Worm (Caenorhabditis elegans) whole organism, L4 larva: Measurements from ENCODE around the gene K03B8.11.

Experiments used
- D1046.2 ChIP-seq: fragments of 200-800 bp; sonication (Bioruptor generic); IDR thresholded peaks from 2 replicates; pipeline ENCODE4 v1.3.6; 2022; ENCODE audit warnings: missing genetic modification characterization, missing compliant biosample characterization
- F37D6.2 ChIP-seq: sonication (generic microtip); optimal IDR thresholded peaks from 2 replicates; lab custom pipeline; 2016; ENCODE audit warnings: mild to moderate bottlenecking, missing genetic modification characterization, missing compliant biosample characterization
- F44E2.7 ChIP-seq: fragments of 200-800 bp; sonication (Bioruptor generic); IDR thresholded peaks from 2 replicates; pipeline ENCODE4 v2.1.2; 2022; ENCODE audit warnings: missing genetic modification characterization, missing compliant biosample characterization
- T26A8.4 ChIP-seq: fragments of 200-800 bp; sonication (Bioruptor generic); IDR thresholded peaks from 2 replicates; pipeline ENCODE4 v1.3.6; 2022; ENCODE audit warnings: missing genetic modification characterization, missing compliant biosample characterization
- Y48G9A.11 ChIP-seq: fragments of 200-800 bp; sonication (Bioruptor generic); IDR thresholded peaks from 2 replicates; pipeline ENCODE4 v1.3.6; 2022; ENCODE audit warnings: missing genetic modification reagents, missing genetic modification characterization, missing compliant biosample characterization
- ZK546.5 ChIP-seq, 2 experiments: sonication (generic microtip); optimal IDR thresholded peaks; 2 replicates each; lab custom pipeline; 2017; ENCODE audit warnings: missing biosample characterization in 2 of 2, missing genetic modification characterization in 2 of 2
- attf-4 ChIP-seq: sonication (generic microtip); optimal IDR thresholded peaks from 3 replicates; lab custom pipeline; 2017; ENCODE audit warnings: missing biosample characterization, missing genetic modification characterization
- ceh-20 ChIP-seq: fragments of 200-800 bp; sonication (Bioruptor generic); IDR thresholded peaks from 2 replicates; pipeline ENCODE4 v1.3.6; 2022; ENCODE audit warnings: missing genetic modification reagents, missing genetic modification characterization, missing compliant biosample characterization
- ceh-28 ChIP-seq: fragments of 150-350 bp; optimal IDR thresholded peaks from 2 replicates; lab custom pipeline; 2014; ENCODE audit warnings: missing biosample characterization, missing genetic modification reagents, missing genetic modification characterization
- ceh-32 ChIP-seq: sonication (generic microtip); optimal IDR thresholded peaks from 2 replicates; lab custom pipeline; 2016; ENCODE audit warnings: mild to moderate bottlenecking, missing genetic modification characterization, missing compliant biosample characterization; ENCODE audit not compliant: poor library complexity
- ces-1 ChIP-seq: fragments of 150-350 bp; sonication (generic microtip); optimal IDR thresholded peaks from 4 replicates; lab custom pipeline; 2014; ENCODE audit warnings: missing biosample characterization, missing genetic modification reagents, missing genetic modification characterization
- daf-19 ChIP-seq: fragments of 200-800 bp; sonication (Bioruptor generic); conservative IDR thresholded peaks from 2 replicates; pipeline ENCODE4 v1.3.6; 2022; ENCODE audit warnings: missing genetic modification characterization, missing compliant biosample characterization
- dmd-9 ChIP-seq: fragments of 200-800 bp; sonication (Bioruptor generic); IDR thresholded peaks from 2 replicates; pipeline ENCODE4 v1.3.6; 2022; ENCODE audit warnings: missing genetic modification reagents, missing genetic modification characterization, missing compliant biosample characterization
- fos-1 ChIP-seq: fragments of 150-350 bp; optimal IDR thresholded peaks from 2 replicates; lab custom pipeline; 2014; ENCODE audit warnings: missing biosample characterization, missing genetic modification characterization
- gei-8 ChIP-seq: fragments of 200-800 bp; sonication (Bioruptor generic); optimal IDR thresholded peaks from 2 replicates; lab custom pipeline; 2018; ENCODE audit warnings: mild to moderate bottlenecking, missing genetic modification characterization, missing compliant biosample characterization
- jun-1 ChIP-seq: fragments of 150-350 bp; optimal IDR thresholded peaks from 2 replicates; lab custom pipeline; 2014; ENCODE audit warnings: missing biosample characterization, missing genetic modification reagents, missing genetic modification characterization
- lin-1 ChIP-seq: fragments of 200-800 bp; sonication (Bioruptor generic); IDR thresholded peaks from 2 replicates; pipeline ENCODE4 v1.3.6; 2022; ENCODE audit warnings: missing genetic modification reagents, missing genetic modification characterization, missing compliant biosample characterization
- lin-15B ChIP-seq: fragments of 150-350 bp; sonication (generic microtip); optimal IDR thresholded peaks from 3 replicates; lab custom pipeline; 2014; ENCODE audit warnings: missing biosample characterization, missing genetic modification characterization
- lin-29 ChIP-seq: fragments of 200-800 bp; sonication (Bioruptor generic); IDR thresholded peaks from 2 replicates; pipeline ENCODE4 v1.3.6; 2022; ENCODE audit warnings: missing genetic modification reagents, missing genetic modification characterization, missing compliant biosample characterization
- lin-38 ChIP-seq: fragments of 200-800 bp; sonication (Bioruptor generic); IDR thresholded peaks from 2 replicates; pipeline ENCODE4 v1.3.6; 2022; ENCODE audit warnings: missing genetic modification reagents, missing genetic modification characterization, missing compliant biosample characterization
- mdl-1 ChIP-seq, 2 experiments: fragments of 150-350 bp in 1 of 2; sonication (generic microtip) in 1 of 2; optimal IDR thresholded peaks; 2 replicates each; lab custom pipeline; 2014 to 2017; ENCODE audit warnings: missing biosample characterization in 2 of 2, missing genetic modification characterization in 2 of 2
- mdt-29 ChIP-seq: fragments of 200-800 bp; sonication (Bioruptor generic); IDR thresholded peaks from 2 replicates; pipeline ENCODE4 v1.3.6; 2022; ENCODE audit warnings: missing genetic modification reagents, missing genetic modification characterization, missing compliant biosample characterization
- mxl-3 ChIP-seq: fragments of 200-800 bp; sonication (Bioruptor generic); optimal IDR thresholded peaks from 2 replicates; lab custom pipeline; 2018; ENCODE audit warnings: mild to moderate bottlenecking, missing genetic modification characterization, missing compliant biosample characterization
- nhr-10 ChIP-seq: fragments of 150-350 bp; optimal IDR thresholded peaks from 2 replicates; lab custom pipeline; 2014; ENCODE audit warnings: missing biosample characterization, missing genetic modification characterization
- nhr-6 ChIP-seq: fragments of 150-350 bp; optimal IDR thresholded peaks from 2 replicates; lab custom pipeline; 2014; ENCODE audit warnings: missing biosample characterization, missing genetic modification characterization
- nhr-76 ChIP-seq: fragments of 150-350 bp; optimal IDR thresholded peaks from 2 replicates; lab custom pipeline; 2014; ENCODE audit warnings: missing biosample characterization, missing genetic modification characterization
- nhr-77 ChIP-seq: fragments of 150-350 bp; optimal IDR thresholded peaks from 2 replicates; lab custom pipeline; 2014; ENCODE audit warnings: missing biosample characterization, missing genetic modification characterization
- php-3 ChIP-seq: fragments of 200-800 bp; sonication (Bioruptor generic); IDR thresholded peaks from 2 replicates; pipeline ENCODE4 v1.3.6; 2022; ENCODE audit warnings: missing genetic modification reagents, missing genetic modification characterization, missing compliant biosample characterization
- sdz-12 ChIP-seq: fragments of 200-800 bp; sonication (Bioruptor generic); optimal IDR thresholded peaks from 2 replicates; lab custom pipeline; 2018; ENCODE audit warnings: mild to moderate bottlenecking, missing genetic modification characterization, missing compliant biosample characterization
- set-16 ChIP-seq: fragments of 200-800 bp; sonication (Bioruptor generic); IDR thresholded peaks from 2 replicates; pipeline ENCODE4 v1.3.6; 2022; ENCODE audit warnings: missing genetic modification reagents, missing genetic modification characterization, missing compliant biosample characterization
- skn-1 ChIP-seq: fragments of 150-350 bp; optimal IDR thresholded peaks from 2 replicates; lab custom pipeline; 2014; ENCODE audit warnings: missing biosample characterization, missing genetic modification characterization
- snpc-1.2 ChIP-seq: fragments of 200-800 bp; sonication (Bioruptor generic); IDR thresholded peaks from 2 replicates; pipeline ENCODE4 v1.3.6; 2022; ENCODE audit warnings: missing genetic modification reagents, missing genetic modification characterization, missing compliant biosample characterization
- tra-1 ChIP-seq: fragments of 200-800 bp; sonication (Bioruptor generic); IDR thresholded peaks from 2 replicates; pipeline ENCODE4 v1.3.6; 2022; ENCODE audit warnings: missing genetic modification reagents, missing genetic modification characterization, missing compliant biosample characterization
- unc-130 ChIP-seq: sonication (generic microtip); optimal IDR thresholded peaks from 2 replicates; lab custom pipeline; 2016; ENCODE audit warnings: missing genetic modification reagents, missing genetic modification characterization, missing compliant biosample characterization
- unc-62 ChIP-seq, 3 experiments: fragments of 150-350 bp in 1 of 3; sonication (generic microtip); optimal IDR thresholded peaks in 2 of 3; peaks in 1 of 3; 1 replicate in 1 of 3; 2 replicates in 2 of 3; lab custom pipeline; 2014 to 2017; ENCODE audit warnings: missing biosample characterization in 3 of 3, missing genetic modification characterization in 3 of 3, missing genetic modification reagents in 3 of 3, missing genotype in 1 of 3
- zip-11 ChIP-seq: fragments of 200-800 bp; sonication (Bioruptor generic); IDR thresholded peaks from 2 replicates; pipeline ENCODE4 v1.3.6; 2022; ENCODE audit warnings: missing genetic modification characterization, missing compliant biosample characterization
- zip-2 ChIP-seq: fragments of 150-350 bp; optimal IDR thresholded peaks from 2 replicates; lab custom pipeline; 2014; ENCODE audit warnings: missing biosample characterization, missing genetic modification characterization

The K03B8.11 gene

DNA sequence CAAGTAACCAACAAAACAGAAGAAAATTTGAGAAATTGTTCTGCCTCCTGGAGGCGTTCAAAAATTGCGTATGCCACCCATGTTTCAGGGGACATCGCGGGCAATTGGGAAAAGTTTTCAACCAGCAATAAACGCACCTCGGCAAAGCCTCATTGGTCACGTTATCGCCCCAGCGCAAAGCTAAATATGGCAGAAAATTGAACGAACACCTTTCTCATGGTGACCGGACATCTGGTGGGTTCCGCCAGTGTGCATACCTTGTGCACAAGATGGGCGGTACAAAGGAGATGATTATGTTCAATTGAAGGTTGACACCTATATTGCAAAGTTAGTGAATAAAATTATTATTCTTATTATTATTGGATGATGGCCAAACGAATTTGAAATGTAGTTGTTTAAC, 739 bp upstream of the K03B8.11 start:
- 0 out of 2 replicates have a peak, but pooled peaks have one; percentile 36 for TF ChIP-seq Y48G9A.11
- TF ChIP-seq, all 104 proteins: peak for 1; not testable (repeated sequence) for 103

- no peak for TF ChIP-seq nhr-10
- TF ChIP-seq ceh-32 (tag; lab: Kevin White, UChicago): no peak
- no peak for TF ChIP-seq ces-1 (GFP tag; lab: Kevin White, UChicago)
- TF ChIP-seq tra-1 (GFP tag; lab: Robert Waterston, UW): no peak
- no peak for TF ChIP-seq D1046.2
- TF ChIP-seq nhr-76: no peak
- no peak for TF ChIP-seq lin-29 (GFP tag; lab: Robert Waterston, UW)
- no peak for TF ChIP-seq unc-62 (GFP tag; optimal IDR thresholded peaks at IDR 0.05 in 1 of 2; lab: Kevin White, UChicago)
- TF ChIP-seq unc-62 (tag; optimal IDR thresholded peaks at IDR 0.05; lab: Kevin White, UChicago): no peak
- TF ChIP-seq F44E2.7 (GFP tag; lab: Robert Waterston, UW): no peak
- no peak for TF ChIP-seq mdt-29 (GFP tag; lab: Robert Waterston, UW)
- no peak for TF ChIP-seq gei-8 (GFP tag; lab: Kevin White, UChicago)
- TF ChIP-seq skn-1 (tag; lab: Kevin White, UChicago): no peak
- no peak for TF ChIP-seq zip-2 (tag; lab: Kevin White, UChicago)
- no peak for TF ChIP-seq sdz-12 (GFP tag; lab: Kevin White, UChicago)
These were observed 518 bp downstream of the K03B8.11 start, which contains the start of gene col-155 for ce11 chrV:11389776-11390175. Gene col-155, minus strand, starts transcription at chrV:11389876.

DNA sequence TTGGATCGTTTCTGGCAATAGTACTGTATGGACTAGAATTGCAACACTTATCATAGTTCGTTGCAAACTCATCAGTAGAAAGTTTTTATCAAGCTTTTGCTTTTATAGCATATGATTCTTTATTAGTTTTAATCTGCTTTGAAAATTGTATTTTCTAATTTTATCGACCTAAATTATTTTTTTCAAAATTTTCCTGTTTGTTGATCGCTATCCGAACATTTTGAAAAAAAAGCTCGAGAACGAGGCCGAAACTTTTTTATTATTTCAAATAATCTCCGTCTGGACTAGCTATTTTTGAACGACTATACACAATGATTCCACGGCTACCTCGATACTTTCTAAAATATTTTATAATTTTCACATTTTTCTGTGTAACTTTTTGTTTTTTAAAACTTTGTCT, 3.9 kb downstream of the K03B8.11 start, which contains the start of gene F55C10.4:
Gene F55C10.4 (plus strand): TSS at position 301 of the 400 bp plus-strand sequence.
- TF ChIP-seq ceh-20 (GFP tag; lab: Robert Waterston, UW): no peak
- TF ChIP-seq lin-38: no peak
- no peak for TF ChIP-seq daf-19 (GFP tag; lab: Robert Waterston, UW)
- no peak for TF ChIP-seq nhr-77 (tag; lab: Kevin White, UChicago)
- TF ChIP-seq jun-1 (tag; lab: Kevin White, UChicago): no peak
- no peak for TF ChIP-seq mdl-1 (tag; optimal IDR thresholded peaks at IDR 0.05; lab: Kevin White, UChicago)
- no peak for TF ChIP-seq T26A8.4 (GFP tag; lab: Robert Waterston, UW)
- no peak for TF ChIP-seq unc-62 (GFP tag; optimal IDR thresholded peaks at IDR 0.05 in 1 of 2; lab: Kevin White, UChicago)
- no peak for TF ChIP-seq unc-62 (tag; optimal IDR thresholded peaks at IDR 0.05; lab: Kevin White, UChicago)
- TF ChIP-seq nhr-6 (tag; lab: Kevin White, UChicago): no peak
- TF ChIP-seq unc-130: no peak
- TF ChIP-seq php-3 (GFP tag; lab: Robert Waterston, UW): no peak
- TF ChIP-seq lin-1 (GFP tag; lab: Robert Waterston, UW): no peak
- TF ChIP-seq D1046.2: no peak
- TF ChIP-seq lin-15B (tag; lab: Kevin White, UChicago): no peak
- no peak for TF ChIP-seq ceh-28 (tag; lab: Kevin White, UChicago)
- no peak for TF ChIP-seq ces-1 (GFP tag; lab: Kevin White, UChicago)
- TF ChIP-seq attf-4: no peak

- TF ChIP-seq set-16: peak; percentile 79
These were observed 4.7 kb downstream of the K03B8.11 start for ce11 chrV:11385583-11385982.

DNA sequence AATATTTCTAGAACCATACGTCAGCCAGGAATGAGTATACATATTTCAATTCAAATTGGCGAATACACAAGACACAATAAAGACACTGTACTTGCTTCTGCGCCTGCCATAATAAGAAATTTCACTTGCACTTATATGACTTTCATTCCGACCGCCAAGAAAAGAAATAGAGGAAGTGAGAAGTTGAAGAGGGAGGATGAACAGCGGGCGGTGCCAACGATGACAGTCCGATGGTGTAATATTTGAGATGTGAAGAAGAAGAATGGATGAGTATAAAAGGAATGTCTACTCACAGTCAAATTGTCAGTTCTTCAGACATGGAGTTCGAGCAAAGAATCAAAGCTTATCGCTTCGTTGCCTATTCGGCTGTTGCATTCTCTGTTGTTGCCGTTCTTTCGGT, 5.2 kb downstream of the K03B8.11 start, which contains the start of gene col-154:
Gene col-154 (plus strand): TSS at position 301 of the 400 bp plus-strand sequence.
- TF ChIP-seq zip-11 (GFP tag; lab: Robert Waterston, UW) (no peak), mxl-3 (GFP tag; lab: Kevin White, UChicago) (no peak), snpc-1.2 (GFP tag; lab: Robert Waterston, UW) (no peak), lin-15B (tag; lab: Kevin White, UChicago) (no peak), F44E2.7 (GFP tag; lab: Robert Waterston, UW) (no peak), fos-1 (tag; lab: Kevin White, UChicago) (no peak), nhr-10 (no peak), dmd-9 (GFP tag; lab: Robert Waterston, UW) (no peak), set-16 (no peak), lin-29 (GFP tag; lab: Robert Waterston, UW) (no peak), ceh-20 (GFP tag; lab: Robert Waterston, UW) (no peak), ZK546.5 (tag; optimal IDR thresholded peaks at IDR 0.05; lab: Kevin White, UChicago) (no peak), F37D6.2 (tag; lab: Kevin White, UChicago) (no peak)
